Fruit fly (Drosophila melanogaster): Measurements from ENCODE around the gene CG5068.

Gene CG5068

dm6 chr3L:8986582-8986981 lies at the start of gene CG5068:
TSS of gene CG5068 (plus strand) at chr3L:8986710.
- TF ChIP-seq cyc (GFP tag; optimal IDR thresholded peaks at IDR 0.05): no peak
- TF ChIP-seq CG3032 (tag; optimal IDR thresholded peaks at IDR 0.05): no peak
- TF ChIP-seq topi (GFP tag; optimal IDR thresholded peaks at IDR 0.05): no peak
- TF ChIP-seq fd59A (GFP tag; optimal IDR thresholded peaks at IDR 0.05): no peak
- no peak for TF ChIP-seq CG1621 (tag; optimal IDR thresholded peaks at IDR 0.05)
- TF ChIP-seq CG6276 (GFP tag; optimal IDR thresholded peaks at IDR 0.05): no peak
- no peak for TF ChIP-seq Ets96B (tag; optimal IDR thresholded peaks at IDR 0.05)
- no peak for TF ChIP-seq CG10631 (GFP tag; optimal IDR thresholded peaks at IDR 0.05)
- peak; percentile 13 for TF ChIP-seq fkh (GFP tag; optimal IDR thresholded peaks at IDR 0.05)

- TF ChIP-seq CG3919 (GFP tag; optimal IDR thresholded peaks at IDR 0.05): no peak
- TF ChIP-seq Eip93F (GFP tag; optimal IDR thresholded peaks at IDR 0.05): no peak
- no peak for TF ChIP-seq Eip75B (GFP tag; optimal IDR thresholded peaks at IDR 0.05)
- TF ChIP-seq Ets96B (tag; optimal IDR thresholded peaks at IDR 0.05): no peak
These were observed 46.9 kb upstream of the CG5068 start for dm6 chr3L:8939654-8940053.

- peak; percentile 55 for TF ChIP-seq net (GFP tag; optimal IDR thresholded peaks at IDR 0.05)
- TF ChIP-seq fkh (GFP tag; optimal IDR thresholded peaks at IDR 0.05): peak; percentile 58
- no peak for TF ChIP-seq Lpt (GFP tag; optimal IDR thresholded peaks at IDR 0.05)
These were observed 38.5 kb upstream of the CG5068 start for dm6 chr3L:8947848-8948494.

- TF ChIP-seq Eip93F (GFP tag; optimal IDR thresholded peaks at IDR 0.05): no peak
- TF ChIP-seq Sox15 (GFP tag; optimal IDR thresholded peaks at IDR 0.05): no peak
- no peak for TF ChIP-seq svp (GFP tag)
- TF ChIP-seq Hr39 (GFP tag; optimal IDR thresholded peaks at IDR 0.05): no peak
- TF ChIP-seq CG6808 (GFP tag; optimal IDR thresholded peaks at IDR 0.05): no peak
- TF ChIP-seq CG11294 (GFP tag; IDR thresholded peaks at IDR 0.05): no peak
- no peak for TF ChIP-seq Lpt (GFP tag; optimal IDR thresholded peaks at IDR 0.05)
These were observed 36.7 kb upstream of the CG5068 start for dm6 chr3L:8949823-8950222.

- 0 out of 3 replicates have a peak, but pooled peaks have one; percentile 17 for TF ChIP-seq eg (GFP tag; IDR thresholded peaks at IDR 0.05)
- TF ChIP-seq CG32006 (GFP tag; optimal IDR thresholded peaks at IDR 0.05): peak; percentile 18
- peak; percentile 3 for TF ChIP-seq CG6276 (GFP tag; optimal IDR thresholded peaks at IDR 0.05)
- TF ChIP-seq CG15336 (GFP tag; IDR thresholded peaks at IDR 0.05): peak; percentile 41
- TF ChIP-seq Met (GFP tag; optimal IDR thresholded peaks at IDR 0.05): no peak
- no peak for TF ChIP-seq CG6854 (GFP tag; optimal IDR thresholded peaks at IDR 0.05)
- no peak for TF ChIP-seq fd85E (GFP tag; optimal IDR thresholded peaks at IDR 0.05)
These were observed 35.6 kb upstream of the CG5068 start for dm6 chr3L:8950955-8951354.

dm6 chr3L:8951507-8951906 lies 35.0 kb upstream of the CG5068 start:
- no peak for TF ChIP-seq fd59A (GFP tag; optimal IDR thresholded peaks at IDR 0.05)
- peak; percentile 50 for TF ChIP-seq fkh (GFP tag; optimal IDR thresholded peaks at IDR 0.05)

dm6 chr3L:8952549-8953198 lies 33.8 kb upstream of the CG5068 start:
- TF ChIP-seq CG10631 (GFP tag; optimal IDR thresholded peaks at IDR 0.05): no peak
- TF ChIP-seq Eip75B (GFP tag; optimal IDR thresholded peaks at IDR 0.05): no peak
- TF ChIP-seq CG11902 (GFP tag; optimal IDR thresholded peaks at IDR 0.05): no peak
- no peak for TF ChIP-seq achi (GFP tag; optimal IDR thresholded peaks at IDR 0.05)
- no peak for TF ChIP-seq CG15336 (GFP tag; IDR thresholded peaks at IDR 0.05)
- no peak for TF ChIP-seq Ets96B (tag; optimal IDR thresholded peaks at IDR 0.05)
- TF ChIP-seq CG3032 (tag; optimal IDR thresholded peaks at IDR 0.05): no peak
- TF ChIP-seq Smox (GFP tag; optimal IDR thresholded peaks at IDR 0.05): no peak

Data from whole organism, prepupa.